Worm (Caenorhabditis elegans): Measurements from ENCODE around the gene kin-16.

The kin-16 gene

DNA sequence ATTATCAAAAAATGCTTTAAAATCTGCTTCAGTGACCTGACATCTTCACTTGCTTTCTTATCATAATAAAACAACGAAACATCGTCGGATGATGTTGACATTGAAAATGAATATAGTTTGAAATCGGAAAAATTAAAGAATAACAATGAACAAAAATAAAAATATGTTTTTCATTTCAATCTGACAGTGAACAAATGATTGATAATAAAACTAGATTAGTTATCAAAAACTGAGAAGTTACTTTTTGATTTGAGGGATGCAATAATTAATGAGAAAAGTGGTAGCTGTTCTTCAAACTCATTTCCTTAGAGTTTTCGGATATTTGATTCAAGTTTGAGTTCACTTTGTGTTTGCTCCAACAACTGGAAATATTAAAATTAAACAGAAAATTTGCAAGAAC, 7.6 kb upstream of the kin-16 start, which contains the start of gene chil-15:
Gene chil-15, minus strand, starts transcription at position 101 of the 400 bp plus-strand sequence.
- TF ChIP-seq fos-1 (tag; optimal IDR thresholded peaks at IDR 0.05), result no peak
- no peak for TF ChIP-seq ceh-16 (tag; optimal IDR thresholded peaks at IDR 0.05)
- no peak for TF ChIP-seq ceh-82 (tag; optimal IDR thresholded peaks at IDR 0.05)
- no peak for TF ChIP-seq sma-9 (GFP tag; optimal IDR thresholded peaks at IDR 0.05)
- no peak for TF ChIP-seq sma-9 (tag; optimal IDR thresholded peaks at IDR 0.05)
- TF ChIP-seq ztf-4 (tag; optimal IDR thresholded peaks at IDR 0.05), result no peak
- no peak for TF ChIP-seq ztf-1 (GFP tag; conservative IDR thresholded peaks at IDR 0.05)
- no peak for TF ChIP-seq blmp-1 (tag; optimal IDR thresholded peaks at IDR 0.05; ENCODE audit: insufficient read depth)

DNA sequence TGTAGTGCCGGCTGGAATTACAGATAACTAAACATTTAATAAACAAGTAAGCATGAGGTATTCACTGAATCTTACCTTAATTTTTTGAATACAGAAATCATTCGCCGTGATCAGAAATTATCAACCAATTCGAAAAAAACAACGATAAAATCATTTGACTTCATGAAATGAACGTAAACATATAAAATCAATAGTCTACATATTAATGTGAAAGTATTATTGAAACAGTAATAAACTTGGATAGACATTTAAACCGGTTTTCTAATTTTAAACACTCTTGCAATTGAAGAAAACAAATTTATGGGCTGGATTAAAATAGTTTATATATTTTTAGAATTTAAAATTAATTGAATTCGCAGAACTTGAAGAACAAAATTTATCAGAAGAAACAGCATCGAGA, 5.9 kb upstream of the kin-16 start, which contains the start of gene chil-16:
Gene chil-16, minus strand, starts transcription at position 101 of the 400 bp plus-strand sequence.
- no peak for TF ChIP-seq nhr-25 (tag; optimal IDR thresholded peaks at IDR 0.05)
- no peak for TF ChIP-seq R02D3.7 (tag; optimal IDR thresholded peaks at IDR 0.05)
- TF ChIP-seq nhr-10 (tag; optimal IDR thresholded peaks at IDR 0.05), result no peak
- no peak for TF ChIP-seq alr-1 (tag; optimal IDR thresholded peaks at IDR 0.05)
- TF ChIP-seq aly-2 (tag; optimal IDR thresholded peaks at IDR 0.05), result no peak
- TF ChIP-seq ztf-4 (tag; optimal IDR thresholded peaks at IDR 0.05), result no peak
- no peak for TF ChIP-seq fos-1 (tag; optimal IDR thresholded peaks at IDR 0.05)
- TF ChIP-seq ceh-16 (tag; optimal IDR thresholded peaks at IDR 0.05), result no peak
- TF ChIP-seq mab-5 (tag; optimal IDR thresholded peaks at IDR 0.05), result no peak
- TF ChIP-seq elt-1 (tag; optimal IDR thresholded peaks at IDR 0.05), result no peak
- no peak for TF ChIP-seq snpc-4 (tag; optimal IDR thresholded peaks at IDR 0.05)
- TF ChIP-seq elt-3 (tag; optimal IDR thresholded peaks at IDR 0.05), result no peak
- TF ChIP-seq nhr-21 (tag; optimal IDR thresholded peaks at IDR 0.05), result no peak
- TF ChIP-seq ZK546.5 (tag; optimal IDR thresholded peaks at IDR 0.05), result no peak

DNA sequence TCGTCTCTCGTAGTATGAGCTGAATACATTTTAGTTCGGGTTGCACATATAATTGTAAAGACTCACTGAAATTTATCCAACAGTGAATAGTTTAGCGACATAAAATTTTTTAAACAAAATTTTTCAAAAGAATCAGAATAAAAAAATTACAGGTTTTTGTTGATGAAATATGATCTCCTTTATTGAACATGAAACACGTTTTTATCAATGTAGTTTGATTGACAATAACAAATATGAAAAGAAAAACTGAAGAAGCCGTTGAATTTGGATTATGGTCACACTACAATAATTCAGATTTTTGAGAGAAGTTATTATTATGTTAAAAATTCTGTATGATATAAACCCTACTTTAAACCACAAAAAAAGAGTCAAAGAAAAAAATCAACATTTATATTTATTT, 4.2 kb upstream of the kin-16 start, which contains the start of gene chil-17:
Gene chil-17, minus strand, starts transcription at position 101 of the 400 bp plus-strand sequence.
- TF ChIP-seq ceh-82 (tag; optimal IDR thresholded peaks at IDR 0.05) (no peak), elt-3 (tag; optimal IDR thresholded peaks at IDR 0.05) (no peak), ztf-4 (tag; optimal IDR thresholded peaks at IDR 0.05) (no peak), crh-2 (tag; optimal IDR thresholded peaks at IDR 0.05) (no peak), snpc-4 (tag; optimal IDR thresholded peaks at IDR 0.05) (no peak)

DNA sequence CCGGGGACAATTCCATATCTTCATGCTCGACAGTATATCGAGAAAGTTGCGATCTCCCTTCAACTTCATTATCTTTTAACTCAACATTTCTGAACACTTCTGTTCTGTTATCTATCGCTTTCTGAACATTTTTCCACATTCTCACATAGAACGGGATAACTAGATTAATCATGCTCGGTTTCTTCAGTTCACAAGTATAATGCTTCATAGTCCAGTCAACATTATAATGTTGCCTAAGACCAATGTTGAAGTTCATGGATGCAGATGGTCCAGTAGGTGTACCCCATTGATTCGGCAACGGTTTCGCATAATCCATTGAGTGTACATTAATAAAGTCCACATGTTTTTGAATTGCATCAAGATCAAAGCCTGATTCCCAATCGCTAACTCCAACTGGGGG, 2.9 kb upstream of the kin-16 start:
- no peak for TF ChIP-seq mdl-1 (tag; optimal IDR thresholded peaks at IDR 0.05)
- TF ChIP-seq blmp-1 (tag; optimal IDR thresholded peaks at IDR 0.05; ENCODE audit: insufficient read depth), result no peak
- no peak for TF ChIP-seq nhr-11 (tag; optimal IDR thresholded peaks at IDR 0.05)
- TF ChIP-seq nhr-237 (tag; optimal IDR thresholded peaks at IDR 0.05), result no peak
- no peak for TF ChIP-seq dmd-4 (tag; optimal IDR thresholded peaks at IDR 0.05)
- no peak for TF ChIP-seq Y55F3AM.14 (GFP tag; optimal IDR thresholded peaks at IDR 0.05)
- TF ChIP-seq unc-39 (tag; optimal IDR thresholded peaks at IDR 0.05), result no peak
- no peak for TF ChIP-seq aly-2 (tag; optimal IDR thresholded peaks at IDR 0.05)
- no peak for TF ChIP-seq nhr-10 (tag; optimal IDR thresholded peaks at IDR 0.05)
- TF ChIP-seq mbf-1 (tag; optimal IDR thresholded peaks at IDR 0.05), result no peak
- no peak for TF ChIP-seq F13H6.1 (tag; optimal IDR thresholded peaks at IDR 0.05)

DNA sequence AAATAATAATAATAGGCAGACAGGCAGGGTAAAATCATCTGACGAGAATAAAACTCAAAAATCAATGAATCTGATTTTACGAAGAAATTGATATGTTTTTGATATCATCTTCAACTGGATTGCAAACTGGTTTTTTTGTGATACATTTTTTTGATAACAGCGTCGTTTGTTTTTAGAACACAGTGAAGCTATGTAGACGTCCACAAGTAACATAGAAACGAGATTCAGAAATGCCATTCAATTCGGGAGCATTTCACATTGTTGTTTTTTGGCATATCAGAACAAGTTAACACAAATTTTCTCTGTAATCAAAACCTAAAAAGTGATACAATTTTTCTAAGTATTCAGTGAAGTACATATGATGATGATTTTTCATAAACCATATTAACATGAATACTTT, 2.3 kb upstream of the kin-16 start, which contains the start of gene chil-13:
Gene chil-13, minus strand, starts transcription at position 101 of the 400 bp plus-strand sequence.
- TF ChIP-seq aly-2 (tag; optimal IDR thresholded peaks at IDR 0.05) (no peak), skn-1 (tag; optimal IDR thresholded peaks at IDR 0.05) (no peak)

DNA sequence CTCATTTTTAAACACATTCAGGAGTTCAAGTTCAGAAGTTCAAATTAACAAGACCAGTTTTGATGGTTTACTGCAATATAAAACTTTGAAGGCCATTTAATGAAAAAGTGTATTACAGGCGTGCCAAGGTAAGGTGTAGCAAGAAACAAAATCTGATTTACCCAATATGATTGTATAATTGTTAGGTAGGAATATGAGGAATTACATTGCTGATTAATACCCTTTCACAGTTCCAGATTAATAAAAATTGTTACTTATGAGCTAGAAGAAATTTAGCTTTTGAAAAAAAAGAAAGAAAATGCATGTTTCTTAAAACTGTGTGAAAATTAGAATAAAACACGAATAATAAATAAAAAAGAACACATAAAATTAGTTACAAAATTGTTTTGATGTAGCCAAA, 2.3 kb downstream of the kin-16 start, which contains the start of gene kin-15:
Gene kin-15, minus strand, starts transcription at position 101 of the 400 bp plus-strand sequence.
- TF ChIP-seq nhr-25 (tag; optimal IDR thresholded peaks at IDR 0.05), result peak; percentile 26
- TF ChIP-seq nhr-237 (tag; optimal IDR thresholded peaks at IDR 0.05), result no peak

DNA sequence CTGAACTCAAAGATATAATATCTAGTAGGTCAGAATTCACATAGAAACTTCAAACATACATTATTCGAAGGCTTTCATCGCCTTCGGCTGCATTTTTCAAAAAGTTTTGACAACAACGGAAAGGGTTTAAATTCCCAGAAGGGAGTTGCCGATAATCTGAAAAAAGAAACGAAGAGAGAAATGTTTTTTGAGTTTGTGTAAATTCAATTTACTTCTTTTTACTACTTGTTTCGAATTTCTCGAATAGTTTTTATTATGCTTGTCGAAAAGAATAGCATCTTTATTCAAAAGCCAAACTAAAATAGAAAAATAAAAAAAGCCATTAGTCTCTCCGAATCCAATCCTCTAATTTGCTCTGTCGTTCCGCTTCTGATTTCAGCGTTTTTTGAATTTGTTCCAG, 4.8 kb downstream of the kin-16 start:
- TF ChIP-seq nhr-237 (tag; optimal IDR thresholded peaks at IDR 0.05) (no peak), elt-3 (tag; optimal IDR thresholded peaks at IDR 0.05) (no peak), gmeb-1 (tag; optimal IDR thresholded peaks at IDR 0.05) (no peak), sem-4 (tag; optimal IDR thresholded peaks at IDR 0.05) (no peak), sma-3 (GFP tag; optimal IDR thresholded peaks at IDR 0.05) (no peak), zag-1 (tag; optimal IDR thresholded peaks at IDR 0.05) (no peak), blmp-1 (tag; optimal IDR thresholded peaks at IDR 0.05; ENCODE audit: insufficient read depth) (no peak), nhr-129 (tag; optimal IDR thresholded peaks at IDR 0.05) (no peak), unc-55 (GFP tag; optimal IDR thresholded peaks at IDR 0.05) (no peak), ceh-82 (tag; optimal IDR thresholded peaks at IDR 0.05) (no peak), C34F6.9 (tag; optimal IDR thresholded peaks at IDR 0.05) (no peak), crh-2 (tag; optimal IDR thresholded peaks at IDR 0.05) (no peak), fos-1 (tag; optimal IDR thresholded peaks at IDR 0.05) (no peak), mab-5 (tag; optimal IDR thresholded peaks at IDR 0.05) (no peak), nhr-21 (tag; optimal IDR thresholded peaks at IDR 0.05) (no peak)
